Fruit fly (Drosophila melanogaster): ENCODE results near the gene AP-1mu.

The AP-1mu gene

DNA sequence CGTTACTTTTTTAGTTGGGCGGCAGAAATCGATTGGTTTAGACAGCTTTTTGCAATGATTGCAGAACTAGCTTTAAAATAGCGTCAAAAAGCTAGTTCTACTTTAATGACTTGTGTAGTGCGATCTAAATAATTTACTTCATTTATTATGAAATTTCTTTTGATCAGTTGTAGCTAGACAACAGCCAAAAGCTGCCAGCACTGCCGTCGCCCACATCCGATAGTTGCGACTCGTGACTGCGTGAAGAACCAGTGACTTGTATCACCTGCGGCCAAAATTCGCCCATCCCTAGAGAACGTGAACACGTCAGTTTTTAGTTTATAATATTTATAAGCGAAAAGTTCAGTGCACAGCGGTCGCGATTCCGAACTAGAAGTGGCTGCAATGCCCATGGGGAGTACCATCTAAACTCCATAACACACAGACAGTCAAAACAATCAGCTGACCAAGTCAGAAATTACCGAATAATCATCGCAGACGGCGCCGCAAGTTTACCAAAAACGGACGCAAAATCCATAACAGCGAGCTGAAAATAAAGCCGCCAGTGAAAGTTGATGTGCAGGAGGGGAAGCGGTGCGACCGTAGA is 27.4 kb upstream of the AP-1mu start, which contains the start of gene P58IPK (continued):
- TF ChIP-seq Eip93F (GFP tag; optimal IDR thresholded peaks at IDR 0.05) (peak; percentile 4), Hr4 (GFP tag; optimal IDR thresholded peaks at IDR 0.05) (peak; percentile 48), Eip78C (GFP tag) (peak; percentile 74), CG11902 (GFP tag; optimal IDR thresholded peaks at IDR 0.05) (no peak), achi (GFP tag; optimal IDR thresholded peaks at IDR 0.05) (peak; percentile 46), CG9139 (GFP tag; optimal IDR thresholded peaks at IDR 0.05) (no peak), CG16779 (tag; optimal IDR thresholded peaks at IDR 0.05) (no peak), Hr39 (GFP tag; optimal IDR thresholded peaks at IDR 0.05) (peak; percentile 69), fd85E (GFP tag; optimal IDR thresholded peaks at IDR 0.05) (no peak), CG6276 (GFP tag; optimal IDR thresholded peaks at IDR 0.05) (no peak), fkh (GFP tag; optimal IDR thresholded peaks at IDR 0.05) (no peak), CG8632 (GFP tag; optimal IDR thresholded peaks at IDR 0.05) (no peak), CG11762 (GFP tag; optimal IDR thresholded peaks at IDR 0.05; ENCODE audit: insufficient read depth) (no peak), pdm3 (GFP tag; optimal IDR thresholded peaks at IDR 0.05) (peak; percentile 62)

DNA sequence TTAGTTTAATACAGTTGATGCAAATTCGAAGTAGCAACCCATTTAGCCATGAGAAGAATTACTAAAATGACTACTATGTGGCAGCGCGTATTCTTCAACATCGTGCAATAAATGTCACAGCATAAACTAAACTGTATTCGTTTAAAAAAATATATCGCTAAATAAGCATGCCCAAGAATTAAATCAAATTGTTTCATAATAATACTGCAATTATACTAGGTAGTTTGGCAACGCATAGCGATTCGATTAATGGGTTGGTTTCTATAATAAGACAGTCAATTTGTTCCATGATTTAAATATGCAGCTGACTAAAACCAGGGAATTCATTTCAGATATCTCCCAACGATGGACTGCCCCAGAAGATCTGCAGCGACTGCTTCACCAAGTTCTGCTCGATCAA is 23.8 kb upstream of the AP-1mu start, which contains the start of gene CG33654:
CG33654 (minus strand) TSS at position 101 of the 400 bp plus-strand sequence.
- TF ChIP-seq Met (GFP tag; optimal IDR thresholded peaks at IDR 0.05), result no peak
- TF ChIP-seq spab (GFP tag; optimal IDR thresholded peaks at IDR 0.05), result no peak

dm6 chr3R:9581973-9582372 is 22.6 kb upstream of the AP-1mu start:
- no peak for TF ChIP-seq CG10669 (GFP tag; optimal IDR thresholded peaks at IDR 0.05)
- 0 out of 3 replicates have a peak, but pooled peaks have one; percentile 43 for TF ChIP-seq CG8119 (GFP tag; IDR thresholded peaks at IDR 0.05)
- TF ChIP-seq net (GFP tag; optimal IDR thresholded peaks at IDR 0.05), result no peak
- TF ChIP-seq vri (GFP tag; optimal IDR thresholded peaks at IDR 0.05), result no peak
- peak; percentile 42; the same call in 1 of the 2 replicates for TF ChIP-seq CG15336 (GFP tag; IDR thresholded peaks at IDR 0.05)
- TF ChIP-seq CG32006 (GFP tag; optimal IDR thresholded peaks at IDR 0.05), result peak; percentile 65
- TF ChIP-seq Eip78C (GFP tag), result peak; percentile 52
- peak; percentile 74 for TF ChIP-seq Hr4 (GFP tag; optimal IDR thresholded peaks at IDR 0.05)

DNA sequence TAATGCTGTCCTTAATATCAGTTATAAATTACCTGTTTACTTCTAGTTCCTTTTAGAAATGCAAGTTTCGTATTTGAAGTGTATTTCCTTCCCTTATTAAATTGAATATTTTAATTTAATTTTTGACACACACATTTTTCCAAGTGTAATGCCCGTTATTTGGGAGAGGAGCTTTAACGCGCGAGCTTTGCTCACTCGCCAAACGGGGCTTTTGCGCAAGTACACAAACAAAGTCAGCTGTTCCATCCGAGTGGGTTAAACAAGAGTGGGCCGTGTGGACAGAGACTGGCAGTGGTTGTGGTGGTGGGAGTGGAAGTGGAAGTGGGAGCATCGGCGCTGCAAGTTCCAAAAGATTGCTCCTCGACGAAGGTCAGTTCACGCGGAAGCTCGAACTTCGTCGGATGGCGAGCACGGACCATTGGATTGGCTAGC is 21.8 kb upstream of the AP-1mu start, which contains the start of gene CG8301:
CG8301 (plus strand) TSS at position 218 of the 432 bp plus-strand sequence.
- peak; percentile 50 for TF ChIP-seq pdm3 (GFP tag; optimal IDR thresholded peaks at IDR 0.05)
- TF ChIP-seq acj6 (GFP tag; optimal IDR thresholded peaks at IDR 0.05), result peak; percentile 33
- TF ChIP-seq spab (GFP tag; optimal IDR thresholded peaks at IDR 0.05), result no peak
- TF ChIP-seq net (GFP tag; optimal IDR thresholded peaks at IDR 0.05), result peak; percentile 49
- TF ChIP-seq CG8119 (GFP tag; IDR thresholded peaks at IDR 0.05), result peak; percentile 57; the same call in 2 of the 3 replicates
- no peak for TF ChIP-seq fkh (GFP tag; optimal IDR thresholded peaks at IDR 0.05)
- TF ChIP-seq achi (GFP tag; optimal IDR thresholded peaks at IDR 0.05), result peak; percentile 23
- TF ChIP-seq Sox14 (GFP tag; optimal IDR thresholded peaks at IDR 0.05), result peak; percentile 11
- no peak for TF ChIP-seq vri (GFP tag; optimal IDR thresholded peaks at IDR 0.05)
- peak; percentile 58 for TF ChIP-seq eg (GFP tag; IDR thresholded peaks at IDR 0.05)
- TF ChIP-seq OdsH (GFP tag; optimal IDR thresholded peaks at IDR 0.05), result peak; percentile 53
- peak; percentile 21 for TF ChIP-seq Ets96B (tag; optimal IDR thresholded peaks at IDR 0.05)
- peak; percentile 51 for TF ChIP-seq esn (GFP tag; optimal IDR thresholded peaks at IDR 0.05)
- TF ChIP-seq Hr4 (GFP tag; optimal IDR thresholded peaks at IDR 0.05), result peak; percentile 59
- TF ChIP-seq CG15336 (GFP tag; IDR thresholded peaks at IDR 0.05), result peak; percentile 63
- peak; percentile 35 for TF ChIP-seq Eip78C (GFP tag)
- TF ChIP-seq Eip75B (GFP tag; optimal IDR thresholded peaks at IDR 0.05), result peak; percentile 28
- TF ChIP-seq CG6808 (GFP tag; optimal IDR thresholded peaks at IDR 0.05), result no peak
- TF ChIP-seq cyc (GFP tag; optimal IDR thresholded peaks at IDR 0.05), result no peak
- TF ChIP-seq Hr38 (GFP tag; optimal IDR thresholded peaks at IDR 0.05), result no peak
- peak; percentile 45 for TF ChIP-seq CG7368 (GFP tag; optimal IDR thresholded peaks at IDR 0.05)
- TF ChIP-seq CG34406 (GFP tag; optimal IDR thresholded peaks at IDR 0.05), result peak; percentile 10
- peak; percentile 51 for TF ChIP-seq CG32006 (GFP tag; optimal IDR thresholded peaks at IDR 0.05)
- TF ChIP-seq CG6792 (GFP tag; optimal IDR thresholded peaks at IDR 0.05), result peak; percentile 30
- peak; percentile 27 for TF ChIP-seq CG16779 (tag; optimal IDR thresholded peaks at IDR 0.05)
- peak in 1 of 2 experiments; percentile 21 for TF ChIP-seq ss (GFP tag; optimal IDR thresholded peaks at IDR 0.05)
- peak; percentile 21 for TF ChIP-seq Lpt (GFP tag; optimal IDR thresholded peaks at IDR 0.05)
- peak; percentile 8 for TF ChIP-seq CG3919 (GFP tag; optimal IDR thresholded peaks at IDR 0.05)
- TF ChIP-seq lz (GFP tag; optimal IDR thresholded peaks at IDR 0.05), result peak; percentile 34
